Worm (Caenorhabditis elegans): Measurements from ENCODE around the gene R10E9.2.

- no peak for TF ChIP-seq ama-1 (optimal IDR thresholded peaks at IDR 0.05)
- no peak for TF ChIP-seq elt-3 (tag; optimal IDR thresholded peaks at IDR 0.05)
- TF ChIP-seq egl-27 (tag; optimal IDR thresholded peaks at IDR 0.05): no peak
- no peak for TF ChIP-seq ceh-16 (tag; optimal IDR thresholded peaks at IDR 0.05)
- TF ChIP-seq nhr-23 (tag; optimal IDR thresholded peaks at IDR 0.05): no peak
- no peak for TF ChIP-seq aly-2 (tag; optimal IDR thresholded peaks at IDR 0.05)
- TF ChIP-seq ceh-82 (tag; optimal IDR thresholded peaks at IDR 0.05): no peak
- TF ChIP-seq lin-13 (GFP tag; optimal IDR thresholded peaks at IDR 0.05): no peak
Observed at ce11 chrIII:3957119-3957739, 6.9 kb downstream of the R10E9.2 start.

Data from whole organism, L2 larva.